Fruit fly (Drosophila melanogaster) whole organism, embryonic: Measurements from ENCODE around the gene CG8042.
A peak's percentile ranks its signal among the peaks of the same experiment; 100 is the strongest.

Experiments
- Atf6 ChIP-seq: fragments of 200-800 bp; sonication (Bioruptor generic); IDR thresholded peaks from 2 replicates; pipeline ENCODE4 v1.3.6; 2022; ENCODE audit warnings: missing biosample characterization, missing genetic modification characterization
- Bdp1 ChIP-seq: fragments of 200-800 bp; sonication (Bioruptor generic); optimal IDR thresholded peaks from 3 replicates; lab custom pipeline; 2016; ENCODE audit warnings: missing biosample characterization, missing genetic modification characterization
- Bgb ChIP-seq: fragments of 200-800 bp; sonication (Bioruptor generic); IDR thresholded peaks from 2 replicates; pipeline ENCODE4 v1.3.6; 2022; ENCODE audit warnings: missing biosample characterization, missing genetic modification characterization; ENCODE audit not compliant: partially characterized antibody
- Bteb2 ChIP-seq: fragments of 200-800 bp; sonication (Bioruptor generic); optimal IDR thresholded peaks from 2 replicates; lab custom pipeline; 2016; ENCODE audit warnings: missing biosample characterization, missing genetic modification characterization
- C15 ChIP-seq: fragments of 200-800 bp; sonication (Bioruptor generic); IDR thresholded peaks from 3 replicates; pipeline ENCODE4 v1.3.6; 2022; ENCODE audit warnings: missing biosample characterization, missing genetic modification characterization
- CG10543 ChIP-seq: fragments of 200-800 bp; sonication (Bioruptor generic); optimal IDR thresholded peaks from 3 replicates; lab custom pipeline; 2017; ENCODE audit warnings: missing biosample characterization, mild to moderate bottlenecking, missing genetic modification characterization, moderate library complexity
- CG12219 ChIP-seq: fragments of 200-800 bp; sonication (Bioruptor generic); optimal IDR thresholded peaks from 3 replicates; lab custom pipeline; 2018; ENCODE audit warnings: missing biosample characterization, mild to moderate bottlenecking, missing genetic modification characterization
- CG13894 ChIP-seq: fragments of 200-800 bp; sonication (Bioruptor generic); optimal IDR thresholded peaks from 3 replicates; lab custom pipeline; 2018; ENCODE audit warnings: missing biosample characterization, mild to moderate bottlenecking, missing genetic modification characterization, moderate library complexity
- CG14014 ChIP-seq: fragments of 200-800 bp; sonication (Bioruptor generic); IDR thresholded peaks from 2 replicates; pipeline ENCODE4 v1.3.6; 2022; ENCODE audit warnings: missing biosample characterization, missing genetic modification characterization
- CG14710 ChIP-seq: fragments of 200-800 bp; sonication (Bioruptor generic); optimal IDR thresholded peaks from 3 replicates; lab custom pipeline; 2019; ENCODE audit warnings: missing biosample characterization, mild to moderate bottlenecking, missing genetic modification characterization, moderate library complexity
- CG16779 ChIP-seq: fragments of 200-800 bp; sonication (Bioruptor generic); IDR thresholded peaks from 2 replicates; pipeline ENCODE4 v1.3.6; 2022; ENCODE audit warnings: missing biosample characterization, missing genetic modification characterization
- CG16863 ChIP-seq: fragments of 200-800 bp; sonication (Bioruptor generic); optimal IDR thresholded peaks from 3 replicates; lab custom pipeline; 2016; ENCODE audit warnings: missing biosample characterization, missing genetic modification characterization
- CG18011 ChIP-seq: fragments of 200-800 bp; sonication (Bioruptor generic); optimal IDR thresholded peaks from 2 replicates; lab custom pipeline; 2017; ENCODE audit warnings: missing biosample characterization, missing genetic modification characterization, mild to moderate bottlenecking, moderate library complexity, missing genotype
- CG18262 ChIP-seq: fragments of 200-800 bp; optimal IDR thresholded peaks from 3 replicates; lab custom pipeline; 2019; ENCODE audit warnings: missing biosample characterization, mild to moderate bottlenecking, missing genetic modification characterization, moderate library complexity
- CG2889 ChIP-seq: fragments of 200-800 bp; sonication (Bioruptor generic); IDR thresholded peaks from 3 replicates; pipeline ENCODE4 v1.3.6; 2022; ENCODE audit warnings: missing biosample characterization, missing genetic modification characterization
- CG31388 ChIP-seq: fragments of 200-800 bp; sonication (Bioruptor generic); optimal IDR thresholded peaks from 2 replicates; lab custom pipeline; 2016; ENCODE audit warnings: missing biosample characterization, missing genetic modification characterization
- CG34224 ChIP-seq: fragments of 200-800 bp; sonication (Bioruptor generic); IDR thresholded peaks from 3 replicates; pipeline ENCODE4 v1.3.6; 2022; ENCODE audit warnings: missing biosample characterization, missing genetic modification characterization; ENCODE audit not compliant: partially characterized antibody
- CG34422 ChIP-seq: fragments of 200-800 bp; sonication (Bioruptor generic); IDR thresholded peaks from 3 replicates; pipeline ENCODE4 v1.3.6; 2022; ENCODE audit warnings: missing biosample characterization, missing genetic modification characterization
- CG3995 ChIP-seq: fragments of 200-800 bp; sonication (Bioruptor generic); optimal IDR thresholded peaks from 3 replicates; lab custom pipeline; 2016; ENCODE audit warnings: missing biosample characterization, missing genetic modification characterization
- CG5245 ChIP-seq: fragments of 200-800 bp; sonication (Bioruptor generic); optimal IDR thresholded peaks from 3 replicates; lab custom pipeline; 2016; ENCODE audit warnings: missing biosample characterization, missing genetic modification characterization
- CG6791 ChIP-seq: fragments of 200-800 bp; sonication (Bioruptor generic); IDR thresholded peaks from 3 replicates; pipeline ENCODE4 v1.3.6; 2022; ENCODE audit warnings: missing biosample characterization, missing genetic modification characterization; ENCODE audit not compliant: partially characterized antibody
- CG7987 ChIP-seq: fragments of 200-800 bp; sonication (Bioruptor generic); optimal IDR thresholded peaks from 2 replicates; lab custom pipeline; 2018; ENCODE audit warnings: missing biosample characterization, mild to moderate bottlenecking, missing genetic modification characterization, moderate library complexity
- CG8089 ChIP-seq: fragments of 200-800 bp; sonication (Bioruptor generic); optimal IDR thresholded peaks from 3 replicates; lab custom pipeline; 2016; ENCODE audit warnings: missing biosample characterization, missing genetic modification characterization
- CG9797 ChIP-seq: fragments of 200-800 bp; sonication (Bioruptor generic); optimal IDR thresholded peaks from 3 replicates; lab custom pipeline; 2018; ENCODE audit warnings: missing biosample characterization, mild to moderate bottlenecking, missing genetic modification characterization
- CoRest ChIP-seq: fragments of 200-800 bp; sonication (Bioruptor generic); optimal IDR thresholded peaks from 3 replicates; lab custom pipeline; 2018; ENCODE audit warnings: missing biosample characterization, mild to moderate bottlenecking, missing genetic modification characterization, moderate library complexity
- Doc2 ChIP-seq: fragments of 200-800 bp; sonication (Bioruptor generic); IDR thresholded peaks from 2 replicates; pipeline ENCODE4 v1.3.6; 2022; ENCODE audit warnings: missing biosample characterization, missing genetic modification characterization
- Dp ChIP-seq: fragments of 200-800 bp; sonication (Bioruptor generic); optimal IDR thresholded peaks from 2 replicates; lab custom pipeline; 2018; ENCODE audit warnings: missing biosample characterization, mild to moderate bottlenecking, missing genetic modification characterization, moderate library complexity
- Hey ChIP-seq: fragments of 200-800 bp; sonication (Bioruptor generic); optimal IDR thresholded peaks from 3 replicates; lab custom pipeline; 2018; ENCODE audit warnings: missing biosample characterization, mild to moderate bottlenecking, missing genetic modification characterization
- Lpt ChIP-seq: fragments of >200 bp; optimal IDR thresholded peaks from 2 replicates; lab custom pipeline; 2018; ENCODE audit warnings: missing biosample characterization, missing genetic modification characterization
- MBD-R2 ChIP-seq: fragments of 200-800 bp; sonication (Bioruptor generic); IDR thresholded peaks from 2 replicates; pipeline ENCODE4 v1.3.6; 2022; ENCODE audit warnings: missing biosample characterization, missing genetic modification characterization
- Med ChIP-seq: fragments of 200-800 bp; sonication (Bioruptor generic); peaks from one replicate; lab custom pipeline; 2016; ENCODE audit warnings: missing biosample characterization, missing genetic modification characterization, mild to moderate bottlenecking, inconsistent platforms, moderate library complexity
- Mes4 ChIP-seq: fragments of 200-800 bp; sonication (Bioruptor generic); optimal IDR thresholded peaks from 2 replicates; lab custom pipeline; 2016; ENCODE audit warnings: missing biosample characterization, missing genetic modification characterization
- Nf-YC ChIP-seq: fragments of 200-800 bp; optimal IDR thresholded peaks from 3 replicates; lab custom pipeline; 2019; ENCODE audit warnings: missing biosample characterization, mild to moderate bottlenecking, missing genetic modification characterization, moderate library complexity
- Trl ChIP-seq, 3 experiments: fragments of >200 bp in 2 of 3; fragments of 200-800 bp in 1 of 3; sonication (Bioruptor generic) in 1 of 3; optimal IDR thresholded peaks; 2 replicates in 1 of 3; 3 replicates in 2 of 3; lab custom pipeline; 2016 to 2017; ENCODE audit warnings: missing biosample characterization in 1 of 3, missing genetic modification characterization in 1 of 3
- abd-A ChIP-seq: fragments of 200-800 bp; sonication (Bioruptor generic); optimal IDR thresholded peaks from 3 replicates; lab custom pipeline; 2019; ENCODE audit warnings: missing biosample characterization, mild to moderate bottlenecking, missing genetic modification characterization, moderate library complexity
- cg ChIP-seq: fragments of 200-800 bp; sonication (Bioruptor generic); optimal IDR thresholded peaks from 3 replicates; lab custom pipeline; 2019; ENCODE audit warnings: missing biosample characterization, mild to moderate bottlenecking, missing genetic modification characterization, moderate library complexity
- crol ChIP-seq: fragments of 200-800 bp; sonication (Bioruptor generic); IDR thresholded peaks from 2 replicates; pipeline ENCODE4 v1.3.6; 2022; ENCODE audit warnings: missing biosample characterization, missing genetic modification characterization
- fu2 ChIP-seq: fragments of 200-800 bp; sonication (Bioruptor generic); optimal IDR thresholded peaks from 2 replicates; lab custom pipeline; 2016; ENCODE audit warnings: missing biosample characterization, missing genetic modification characterization
- gcm ChIP-seq: fragments of 200-800 bp; sonication (Bioruptor generic); optimal IDR thresholded peaks from 2 replicates; lab custom pipeline; 2019; ENCODE audit warnings: missing biosample characterization, mild to moderate bottlenecking, missing genetic modification characterization, moderate library complexity
- lab ChIP-seq: fragments of 200-800 bp; sonication (Bioruptor generic); optimal IDR thresholded peaks from 3 replicates; lab custom pipeline; 2017; ENCODE audit warnings: missing biosample characterization, missing genetic modification characterization, mild to moderate bottlenecking, moderate library complexity, missing genetic modification reagents
- peb ChIP-seq: fragments of 200-800 bp; sonication (Bioruptor generic); IDR thresholded peaks from 2 replicates; pipeline ENCODE4 v1.3.6; 2022; ENCODE audit warnings: missing biosample characterization, missing genetic modification characterization
- pfk ChIP-seq: fragments of 200-800 bp; sonication (Bioruptor generic); optimal IDR thresholded peaks from 2 replicates; lab custom pipeline; 2018; ENCODE audit warnings: missing biosample characterization, mild to moderate bottlenecking, missing genetic modification characterization, moderate library complexity
- pros ChIP-seq: fragments of 200-800 bp; sonication (Bioruptor generic); optimal IDR thresholded peaks from 3 replicates; lab custom pipeline; 2019; ENCODE audit warnings: missing biosample characterization, mild to moderate bottlenecking, missing genetic modification characterization, moderate library complexity
- scrt ChIP-seq: fragments of 200-800 bp; sonication (Bioruptor generic); optimal IDR thresholded peaks from 2 replicates; lab custom pipeline; 2018; ENCODE audit warnings: missing biosample characterization, mild to moderate bottlenecking, missing genetic modification characterization, moderate library complexity
- sob ChIP-seq: fragments of 200-800 bp; sonication (Bioruptor generic); IDR thresholded peaks from 2 replicates; pipeline ENCODE4 v1.3.6; 2022; ENCODE audit warnings: missing biosample characterization, missing genetic modification characterization
- tna ChIP-seq: fragments of 200-800 bp; sonication (Bioruptor generic); IDR thresholded peaks from 2 replicates; pipeline ENCODE4 v1.3.6; 2022; ENCODE audit warnings: missing biosample characterization, missing genetic modification characterization; ENCODE audit not compliant: partially characterized antibody
- twi ChIP-seq: fragments of 200-800 bp; optimal IDR thresholded peaks from 2 replicates; lab custom pipeline; 2019; ENCODE audit warnings: missing biosample characterization, mild to moderate bottlenecking, missing genetic modification characterization, moderate library complexity
- wor ChIP-seq: fragments of 200-800 bp; sonication (Bioruptor generic); IDR thresholded peaks from 2 replicates; pipeline ENCODE4 v1.3.6; 2022; ENCODE audit warnings: missing biosample characterization, missing genetic modification characterization
- z ChIP-seq: fragments of 200-800 bp; sonication (Bioruptor generic); IDR thresholded peaks from 3 replicates; pipeline ENCODE4 v1.3.6; 2022; ENCODE audit warnings: missing biosample characterization, missing genetic modification characterization
- zen ChIP-seq: fragments of 200-800 bp; sonication (Bioruptor generic); optimal IDR thresholded peaks from 3 replicates; lab custom pipeline; 2018; ENCODE audit warnings: missing biosample characterization, mild to moderate bottlenecking, missing genetic modification characterization, moderate library complexity

Gene CG8042

dm6 chr3L:8001057-8001597 lies 26.3 kb upstream of the CG8042 start:
- TF ChIP-seq Med (no peak), CG7987 (no peak), sob (GFP tag; lab: Robert Waterston, UW) (0 out of 2 replicates have a peak, but pooled peaks have one; percentile 5), abd-A (tag; lab: Kevin White, UChicago) (peak; percentile 90), CG8089 (no peak), z (GFP tag; lab: Robert Waterston, UW) (no peak), twi (tag; lab: Kevin White, UChicago) (no peak), pros (GFP tag; lab: Kevin White, UChicago) (peak; percentile 6), CG18262 (tag; lab: Kevin White, UChicago) (no peak), wor (no peak), CG31388 (no peak), CoRest (tag; lab: Kevin White, UChicago) (no peak), CG2889 (GFP tag; lab: Robert Waterston, UW) (no peak), crol (GFP tag; lab: Robert Waterston, UW) (peak; percentile 75), CG3995 (no peak), Bteb2 (GFP tag; lab: Kevin White, UChicago) (no peak), fu2 (GFP tag; lab: Kevin White, UChicago) (no peak), CG10543 (peak; percentile 41), Hey (tag; lab: Kevin White, UChicago) (peak; percentile 22), C15 (GFP tag; lab: Robert Waterston, UW) (no peak), CG34224 (GFP tag; lab: Robert Waterston, UW) (no peak), Doc2 (no peak), CG12219 (GFP tag; lab: Kevin White, UChicago) (no peak), CG18011 (no peak), gcm (GFP tag; lab: Kevin White, UChicago) (no peak), Trl (optimal IDR thresholded peaks at IDR 0.05; lab: Kevin White, UChicago) (no peak), Trl (GFP tag; optimal IDR thresholded peaks at IDR 0.05; lab: Kevin White, UChicago) (no peak), cg (peak; percentile 4), Nf-YC (tag; lab: Kevin White, UChicago) (peak; percentile 69), Lpt (GFP tag; lab: Kevin White, UChicago) (no peak), zen (no peak), CG9797 (GFP tag; lab: Kevin White, UChicago) (no peak), Bgb (GFP tag; lab: Robert Waterston, UW) (no peak), MBD-R2 (GFP tag; lab: Robert Waterston, UW) (0 out of 2 replicates have a peak, but pooled peaks have one; percentile 17), CG16779 (GFP tag; lab: Robert Waterston, UW) (0 out of 2 replicates have a peak, but pooled peaks have one; percentile 63), Dp (no peak), CG13894 (tag; lab: Kevin White, UChicago) (peak; percentile 69), Mes4 (GFP tag; lab: Kevin White, UChicago) (no peak), pfk (GFP tag; lab: Kevin White, UChicago) (no peak), scrt (GFP tag; lab: Kevin White, UChicago) (no peak), CG16863 (GFP tag; lab: Kevin White, UChicago) (no peak), CG6791 (0 out of 3 replicates have a peak, but pooled peaks have one; percentile 31), CG34422 (GFP tag; lab: Robert Waterston, UW) (no peak), Atf6 (0 out of 2 replicates have a peak, but pooled peaks have one; percentile 38), tna (GFP tag; lab: Robert Waterston, UW) (no peak), Bdp1 (GFP tag; lab: Kevin White, UChicago) (no peak), CG5245 (GFP tag; lab: Kevin White, UChicago) (no peak), lab (GFP tag; lab: Kevin White, UChicago) (peak; percentile 2), CG14710 (tag; lab: Kevin White, UChicago) (no peak), CG14014 (GFP tag; lab: Robert Waterston, UW) (no peak), peb (no peak)
